Worm (Caenorhabditis elegans): ENCODE results near the gene sdz-1.

sdz-1 gene

DNA sequence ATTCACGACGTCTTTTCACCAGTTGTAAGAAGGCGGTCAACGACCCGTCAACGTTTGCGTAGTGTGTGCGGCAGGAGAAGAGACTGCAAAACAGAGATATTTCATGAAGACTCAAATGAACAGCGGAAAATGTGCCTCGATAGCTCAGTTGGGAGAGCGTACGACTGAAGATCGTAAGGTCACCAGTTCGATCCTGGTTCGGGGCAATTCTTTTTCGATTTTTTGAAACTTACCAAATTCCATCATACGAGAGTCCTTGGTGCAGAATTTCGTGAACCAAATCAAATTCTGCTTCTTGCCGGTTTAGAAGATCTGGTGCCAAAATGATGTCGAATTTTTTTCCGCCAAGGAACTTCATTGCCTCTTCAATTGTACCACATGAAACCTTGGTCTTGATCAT is 47.2 kb downstream of the sdz-1 start:
- TF ChIP-seq M03D4.4 (tag; optimal IDR thresholded peaks at IDR 0.05): peak; percentile 57
- TF ChIP-seq unc-62 (GFP tag; optimal IDR thresholded peaks at IDR 0.05): peak; percentile 21
- TF ChIP-seq sem-2 (GFP tag; optimal IDR thresholded peaks at IDR 0.05): peak; percentile 44
- no peak for TF ChIP-seq hlh-1 (tag; optimal IDR thresholded peaks at IDR 0.05)
- TF ChIP-seq cnd-1 (tag; optimal IDR thresholded peaks at IDR 0.05): peak; percentile 32
- peak; percentile 64 for TF ChIP-seq sptf-1 (tag; optimal IDR thresholded peaks at IDR 0.05)
- TF ChIP-seq lin-32 (GFP tag; optimal IDR thresholded peaks at IDR 0.05): peak; percentile 42
- peak; percentile 48 for TF ChIP-seq unc-120 (tag; optimal IDR thresholded peaks at IDR 0.05; ENCODE audit: poor library complexity, severe bottlenecking)
- peak; percentile 57 for TF ChIP-seq drap-1 (GFP tag; optimal IDR thresholded peaks at IDR 0.05)
- TF ChIP-seq ceh-83 (GFP tag; optimal IDR thresholded peaks at IDR 0.05): peak; percentile 66
- TF ChIP-seq flh-1 (GFP tag; optimal IDR thresholded peaks at IDR 0.05): no peak
- TF ChIP-seq ztf-11 (tag; optimal IDR thresholded peaks at IDR 0.05): peak; percentile 6
- TF ChIP-seq mls-2 (tag; optimal IDR thresholded peaks at IDR 0.05): peak; percentile 66
- TF ChIP-seq bed-3 (GFP tag; optimal IDR thresholded peaks at IDR 0.05): peak; percentile 5
- no peak for TF ChIP-seq nhr-12 (tag; optimal IDR thresholded peaks at IDR 0.05)
- peak; percentile 25 for TF ChIP-seq ceh-43 (GFP tag; optimal IDR thresholded peaks at IDR 0.05)
- TF ChIP-seq nhr-237 (tag; optimal IDR thresholded peaks at IDR 0.05): no peak

DNA sequence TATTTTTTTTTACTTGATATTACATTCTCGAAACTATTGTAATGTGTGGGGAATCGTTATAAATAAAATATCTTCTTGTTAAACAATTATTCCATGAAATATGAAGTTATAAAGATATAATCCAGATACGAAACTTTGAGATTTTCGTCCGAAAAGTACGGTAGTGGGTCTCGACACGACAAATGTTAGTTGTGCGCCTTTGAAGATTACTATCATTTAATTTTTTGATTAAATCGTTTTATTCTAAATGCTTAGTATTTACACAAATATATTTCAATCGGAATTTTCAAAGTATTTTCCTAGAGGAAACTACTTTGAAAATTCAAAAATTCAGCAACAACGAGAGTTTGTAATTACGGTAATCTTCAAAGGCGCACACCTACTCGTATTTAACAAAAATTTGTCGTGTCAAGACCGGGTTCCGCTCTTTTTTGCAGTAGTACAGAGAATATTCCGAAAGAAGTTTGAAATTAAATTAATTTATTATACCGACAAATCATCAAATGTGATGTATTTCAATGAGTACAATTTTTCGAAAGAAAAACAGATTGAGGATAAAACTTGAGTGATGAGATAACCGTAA is 47.9 kb downstream of the sdz-1 start:
- TF ChIP-seq nhr-237 (tag; optimal IDR thresholded peaks at IDR 0.05) (no peak), nhr-12 (tag; optimal IDR thresholded peaks at IDR 0.05) (no peak), pha-4 (tag; optimal IDR thresholded peaks at IDR 0.05) (no peak), cnd-1 (tag; optimal IDR thresholded peaks at IDR 0.05) (no peak), mep-1 (tag; optimal IDR thresholded peaks at IDR 0.05) (no peak), nhr-2 (tag; optimal IDR thresholded peaks at IDR 0.05) (no peak), unc-62 (GFP tag; optimal IDR thresholded peaks at IDR 0.05) (no peak), lin-13 (tag; optimal IDR thresholded peaks at IDR 0.05) (no peak), unc-120 (tag; optimal IDR thresholded peaks at IDR 0.05; ENCODE audit: poor library complexity, severe bottlenecking) (no peak), sem-2 (GFP tag; optimal IDR thresholded peaks at IDR 0.05) (no peak), ceh-43 (GFP tag; optimal IDR thresholded peaks at IDR 0.05) (no peak), elt-1 (tag; optimal IDR thresholded peaks at IDR 0.05; ENCODE audit: borderline replicate concordance, insufficient read depth) (no peak), nhr-76 (tag; optimal IDR thresholded peaks at IDR 0.05) (no peak), unc-39 (tag; optimal IDR thresholded peaks at IDR 0.05) (no peak), sptf-1 (tag; optimal IDR thresholded peaks at IDR 0.05) (no peak), elt-3 (tag; optimal IDR thresholded peaks at IDR 0.05) (no peak), mls-2 (tag; optimal IDR thresholded peaks at IDR 0.05) (no peak), drap-1 (GFP tag; optimal IDR thresholded peaks at IDR 0.05) (no peak), ces-1 (GFP tag; optimal IDR thresholded peaks at IDR 0.05) (no peak)

DNA sequence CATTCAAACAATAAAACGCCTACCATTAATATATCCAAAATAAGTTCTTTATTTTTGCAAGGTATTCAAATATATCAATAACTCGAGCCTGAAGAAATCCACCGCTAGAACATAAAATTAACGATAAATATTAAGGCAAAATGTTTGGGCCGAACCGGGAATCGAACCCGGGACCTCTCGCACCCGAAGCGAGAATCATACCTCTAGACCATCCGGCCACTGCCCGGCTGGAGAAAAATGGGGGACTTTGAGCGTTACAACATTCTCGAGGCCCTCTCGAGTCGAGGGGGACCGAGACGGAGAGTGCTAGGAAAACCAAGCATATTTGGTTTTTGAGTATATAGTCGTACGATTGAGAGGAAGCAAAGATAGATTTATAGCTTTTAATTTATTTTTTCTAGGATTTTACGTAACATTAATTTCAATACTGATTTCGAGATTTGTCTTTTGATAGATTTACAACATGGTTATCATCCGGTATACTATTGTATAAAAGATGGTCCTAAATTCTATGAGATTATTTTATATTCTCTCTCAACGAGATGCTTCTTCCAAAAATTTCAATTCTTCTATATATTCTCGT is 49.8 kb downstream of the sdz-1 start, which contains the start of gene flp-23:
flp-23 (plus strand) TSS at position 533 of the 583 bp plus-strand sequence.
- no peak for TF ChIP-seq nhr-237 (tag; optimal IDR thresholded peaks at IDR 0.05)
- no peak for TF ChIP-seq unc-62 (GFP tag; optimal IDR thresholded peaks at IDR 0.05)
- TF ChIP-seq unc-120 (tag; optimal IDR thresholded peaks at IDR 0.05; ENCODE audit: poor library complexity, severe bottlenecking): peak; percentile 66
- TF ChIP-seq lin-13 (tag; optimal IDR thresholded peaks at IDR 0.05): no peak
- peak; percentile 6 for TF ChIP-seq ces-1 (GFP tag; optimal IDR thresholded peaks at IDR 0.05)
- TF ChIP-seq nhr-12 (tag; optimal IDR thresholded peaks at IDR 0.05): no peak
- no peak for TF ChIP-seq zip-8 (tag; optimal IDR thresholded peaks at IDR 0.05)
- TF ChIP-seq lsy-2 (tag; optimal IDR thresholded peaks at IDR 0.05): no peak
- TF ChIP-seq hlh-1 (tag; optimal IDR thresholded peaks at IDR 0.05): peak; percentile 0
- no peak for TF ChIP-seq nhr-76 (tag; optimal IDR thresholded peaks at IDR 0.05)
- peak; percentile 22 for TF ChIP-seq blmp-1 (tag; optimal IDR thresholded peaks at IDR 0.05)
- peak; percentile 85 for TF ChIP-seq M03D4.4 (tag; optimal IDR thresholded peaks at IDR 0.05)
- peak; percentile 88 for TF ChIP-seq sptf-1 (tag; optimal IDR thresholded peaks at IDR 0.05)
- TF ChIP-seq mls-2 (tag; optimal IDR thresholded peaks at IDR 0.05): peak; percentile 87
- peak; percentile 34 for TF ChIP-seq ham-2 (GFP tag; optimal IDR thresholded peaks at IDR 0.05)
- TF ChIP-seq unc-39 (tag; optimal IDR thresholded peaks at IDR 0.05): no peak
- no peak for TF ChIP-seq elt-1 (tag; optimal IDR thresholded peaks at IDR 0.05; ENCODE audit: borderline replicate concordance, insufficient read depth)
- TF ChIP-seq elt-3 (tag; optimal IDR thresholded peaks at IDR 0.05): no peak
- TF ChIP-seq snpc-4 (tag; optimal IDR thresholded peaks at IDR 0.05): no peak
- TF ChIP-seq ceh-43 (GFP tag; optimal IDR thresholded peaks at IDR 0.05): peak; percentile 71
- peak; percentile 89 for TF ChIP-seq ceh-83 (GFP tag; optimal IDR thresholded peaks at IDR 0.05)
- TF ChIP-seq ceh-39 (tag; optimal IDR thresholded peaks at IDR 0.05): no peak
- no peak for TF ChIP-seq nhr-2 (tag; optimal IDR thresholded peaks at IDR 0.05)
- TF ChIP-seq mab-5 (tag; optimal IDR thresholded peaks at IDR 0.05): no peak
- TF ChIP-seq bed-3 (GFP tag; optimal IDR thresholded peaks at IDR 0.05): peak; percentile 68
- TF ChIP-seq pha-4 (tag; optimal IDR thresholded peaks at IDR 0.05): no peak
- TF ChIP-seq ztf-11 (tag; optimal IDR thresholded peaks at IDR 0.05): no peak
- TF ChIP-seq lin-32 (GFP tag; optimal IDR thresholded peaks at IDR 0.05): peak; percentile 50
- TF ChIP-seq flh-1 (GFP tag; optimal IDR thresholded peaks at IDR 0.05): peak; percentile 52
- TF ChIP-seq mep-1 (tag; optimal IDR thresholded peaks at IDR 0.05): peak; percentile 12
- TF ChIP-seq cnd-1 (tag; optimal IDR thresholded peaks at IDR 0.05): peak; percentile 78
- peak; percentile 80 for TF ChIP-seq drap-1 (GFP tag; optimal IDR thresholded peaks at IDR 0.05)
- peak; percentile 73 for TF ChIP-seq sem-2 (GFP tag; optimal IDR thresholded peaks at IDR 0.05)

Data from whole organism, mixed stage, embryonic.